Worm (Caenorhabditis elegans) whole organism, L4 larva: ENCODE data around the gene lury-1.
"Not testable (repeated sequence)": the region's sequence is repeated elsewhere in the genome, so short reads cannot be mapped to it uniquely, and the experiment has no call there.

Source experiments
- F44E2.7 ChIP-seq: fragments of 200-800 bp; sonication (Bioruptor generic); IDR thresholded peaks from 2 replicates; pipeline ENCODE4 v2.1.2; 2022; ENCODE audit warnings: missing genetic modification characterization, missing compliant biosample characterization
- Y105C5A.15 ChIP-seq: fragments of 200-800 bp; sonication (Bioruptor generic); IDR thresholded peaks from 2 replicates; pipeline ENCODE4 v1.3.6; 2022; ENCODE audit warnings: missing genetic modification characterization, missing compliant biosample characterization
- aha-1 ChIP-seq: fragments of 150-350 bp; peaks from one replicate; lab custom pipeline; 2014; ENCODE audit warnings: missing biosample characterization, missing genetic modification characterization
- ceh-32 ChIP-seq: sonication (generic microtip); optimal IDR thresholded peaks from 2 replicates; lab custom pipeline; 2016; ENCODE audit warnings: mild to moderate bottlenecking, missing genetic modification characterization, missing compliant biosample characterization; ENCODE audit not compliant: poor library complexity
- ces-1 ChIP-seq: fragments of 150-350 bp; sonication (generic microtip); optimal IDR thresholded peaks from 4 replicates; lab custom pipeline; 2014; ENCODE audit warnings: missing biosample characterization, missing genetic modification reagents, missing genetic modification characterization
- daf-8 ChIP-seq: fragments of 200-800 bp; sonication (Bioruptor generic); IDR thresholded peaks from 2 replicates; pipeline ENCODE4 v1.3.6; 2022; ENCODE audit warnings: missing genetic modification characterization, missing compliant biosample characterization
- dmd-8 ChIP-seq: fragments of 200-800 bp; sonication (Bioruptor generic); IDR thresholded peaks from 2 replicates; pipeline ENCODE4 v1.3.6; 2022; ENCODE audit warnings: missing genetic modification characterization, missing compliant biosample characterization
- dmd-9 ChIP-seq: fragments of 200-800 bp; sonication (Bioruptor generic); IDR thresholded peaks from 2 replicates; pipeline ENCODE4 v1.3.6; 2022; ENCODE audit warnings: missing genetic modification reagents, missing genetic modification characterization, missing compliant biosample characterization
- dve-1 ChIP-seq: sonication (generic microtip); optimal IDR thresholded peaks from 2 replicates; lab custom pipeline; 2017; ENCODE audit warnings: antibody characterized with exemption, mild to moderate bottlenecking, missing genetic modification characterization, missing compliant biosample characterization; ENCODE audit not compliant: insufficient read depth
- hif-1 ChIP-seq, 2 experiments: sonication (generic microtip); optimal IDR thresholded peaks; 2 replicates each; lab custom pipeline; 2016 to 2017; ENCODE audit warnings: missing compliant biosample characterization in 2 of 2, missing genetic modification characterization in 2 of 2, missing genetic modification reagents in 2 of 2, missing genotype in 2 of 2, mild to moderate bottlenecking in 1 of 2
- hlh-11 ChIP-seq: fragments of 200-800 bp; sonication (Bioruptor generic); optimal IDR thresholded peaks from 2 replicates; lab custom pipeline; 2018; ENCODE audit warnings: mild to moderate bottlenecking, missing genetic modification characterization, missing compliant biosample characterization
- hmg-1.1 ChIP-seq: fragments of 200-800 bp; sonication (Bioruptor generic); IDR thresholded peaks from 2 replicates; pipeline ENCODE4 v1.3.6; 2022; ENCODE audit warnings: missing genetic modification reagents, missing genetic modification characterization, missing compliant biosample characterization
- jun-1 ChIP-seq: fragments of 150-350 bp; optimal IDR thresholded peaks from 2 replicates; lab custom pipeline; 2014; ENCODE audit warnings: missing biosample characterization, missing genetic modification reagents, missing genetic modification characterization
- lim-7 ChIP-seq: fragments of 200-800 bp; sonication (Bioruptor generic); IDR thresholded peaks from 2 replicates; pipeline ENCODE4 v1.3.6; 2022; ENCODE audit warnings: missing genetic modification characterization, missing compliant biosample characterization
- lin-38 ChIP-seq: fragments of 200-800 bp; sonication (Bioruptor generic); IDR thresholded peaks from 2 replicates; pipeline ENCODE4 v1.3.6; 2022; ENCODE audit warnings: missing genetic modification reagents, missing genetic modification characterization, missing compliant biosample characterization
- lin-39 ChIP-seq: fragments of 150-350 bp; optimal IDR thresholded peaks from 2 replicates; lab custom pipeline; 2014; ENCODE audit warnings: missing biosample characterization, missing genetic modification reagents, missing genetic modification characterization
- mdl-1 ChIP-seq, 2 experiments: fragments of 150-350 bp in 1 of 2; sonication (generic microtip) in 1 of 2; optimal IDR thresholded peaks; 2 replicates each; lab custom pipeline; 2014 to 2017; ENCODE audit warnings: missing biosample characterization in 2 of 2, missing genetic modification characterization in 2 of 2
- mes-2 ChIP-seq: sonication (generic microtip); optimal IDR thresholded peaks from 2 replicates; lab custom pipeline; 2016; ENCODE audit warnings: missing genotype, mild to moderate bottlenecking, missing genetic modification characterization, missing compliant biosample characterization; ENCODE audit not compliant: poor library complexity, severe bottlenecking
- mxl-2 ChIP-seq: fragments of 200-800 bp; sonication (Bioruptor generic); conservative IDR thresholded peaks from 2 replicates; pipeline ENCODE4 v1.3.6; 2022; ENCODE audit warnings: missing genetic modification reagents, missing genetic modification characterization, missing compliant biosample characterization
- nhr-10 ChIP-seq: fragments of 150-350 bp; optimal IDR thresholded peaks from 2 replicates; lab custom pipeline; 2014; ENCODE audit warnings: missing biosample characterization, missing genetic modification characterization
- nhr-11 ChIP-seq: fragments of 150-350 bp; optimal IDR thresholded peaks from 2 replicates; lab custom pipeline; 2014; ENCODE audit warnings: missing biosample characterization, missing genetic modification characterization
- nhr-25 ChIP-seq: sonication (generic microtip); optimal IDR thresholded peaks from 2 replicates; lab custom pipeline; 2017; ENCODE audit warnings: missing genetic modification characterization, mild to moderate bottlenecking, missing compliant biosample characterization, antibody characterized with exemption, moderate library complexity, borderline replicate concordance; ENCODE audit not compliant: insufficient read depth
- nhr-28 ChIP-seq: fragments of 150-350 bp; optimal IDR thresholded peaks from 2 replicates; lab custom pipeline; 2014; ENCODE audit warnings: missing biosample characterization, missing genetic modification characterization
- nhr-42 ChIP-seq: fragments of 200-800 bp; sonication (Bioruptor generic); IDR thresholded peaks from 2 replicates; pipeline ENCODE4 v1.3.6; 2022; ENCODE audit warnings: missing genetic modification characterization, missing compliant biosample characterization
- nhr-48 ChIP-seq: sonication (generic microtip); optimal IDR thresholded peaks from 2 replicates; lab custom pipeline; 2016; ENCODE audit warnings: mild to moderate bottlenecking, missing genetic modification characterization, missing compliant biosample characterization
- pha-4 ChIP-seq, 2 experiments: fragments of 150-350 bp in 1 of 2; fragments of 200-800 bp in 1 of 2; sonication (Bioruptor generic) in 1 of 2; IDR thresholded peaks in 1 of 2; optimal IDR thresholded peaks in 1 of 2; 2 replicates each; pipeline versions ENCODE4 v1.3.6 to Lab custom; 2014 to 2022; ENCODE audit warnings: missing genetic modification characterization in 2 of 2, missing genetic modification reagents in 2 of 2, missing biosample characterization in 1 of 2, missing compliant biosample characterization in 1 of 2
- pqm-1 ChIP-seq: sonication (generic microtip); optimal IDR thresholded peaks from 2 replicates; lab custom pipeline; 2017; ENCODE audit warnings: missing biosample characterization, missing genetic modification characterization
- sdz-12 ChIP-seq: fragments of 200-800 bp; sonication (Bioruptor generic); optimal IDR thresholded peaks from 2 replicates; lab custom pipeline; 2018; ENCODE audit warnings: mild to moderate bottlenecking, missing genetic modification characterization, missing compliant biosample characterization
- set-16 ChIP-seq: fragments of 200-800 bp; sonication (Bioruptor generic); IDR thresholded peaks from 2 replicates; pipeline ENCODE4 v1.3.6; 2022; ENCODE audit warnings: missing genetic modification reagents, missing genetic modification characterization, missing compliant biosample characterization
- spr-3 ChIP-seq: fragments of 200-800 bp; sonication (Bioruptor generic); optimal IDR thresholded peaks from 2 replicates; lab custom pipeline; 2018; ENCODE audit warnings: mild to moderate bottlenecking, missing genetic modification characterization, missing compliant biosample characterization
- tra-1 ChIP-seq: fragments of 200-800 bp; sonication (Bioruptor generic); IDR thresholded peaks from 2 replicates; pipeline ENCODE4 v1.3.6; 2022; ENCODE audit warnings: missing genetic modification reagents, missing genetic modification characterization, missing compliant biosample characterization

Gene lury-1

ce11 chrIII:12160929-12161328, 25.3 kb upstream of the lury-1 start:
- peak; percentile 40; the same call in 1 of the 2 replicates for TF ChIP-seq set-16 (GFP tag; lab: Robert Waterston, UW)
- peak; percentile 54 for TF ChIP-seq aha-1
- TF ChIP-seq dmd-9 (GFP tag; lab: Robert Waterston, UW): no peak
- no peak for TF ChIP-seq sdz-12
- no peak for TF ChIP-seq hlh-11 (tag; lab: Kevin White, UChicago)

ce11 chrIII:12164414-12164813, 21.8 kb upstream of the lury-1 start:
- TF ChIP-seq ceh-32 (tag; lab: Kevin White, UChicago) (no peak), F44E2.7 (GFP tag; lab: Robert Waterston, UW) (no peak), ces-1 (GFP tag; lab: Kevin White, UChicago) (no peak), jun-1 (tag; lab: Kevin White, UChicago) (no peak), dve-1 (tag; lab: Kevin White, UChicago) (no peak), mes-2 (tag; lab: Kevin White, UChicago) (no peak), nhr-28 (no peak), nhr-10 (tag; lab: Kevin White, UChicago) (no peak), dmd-9 (GFP tag; lab: Robert Waterston, UW) (no peak), nhr-11 (tag; lab: Kevin White, UChicago) (no peak), pqm-1 (tag; lab: Kevin White, UChicago) (no peak), Y105C5A.15 (GFP tag; lab: Robert Waterston, UW) (no peak)

ce11 chrIII:12165305-12165704, 20.9 kb upstream of the lury-1 start:
- TF ChIP-seq sdz-12 (peak; percentile 14), mxl-2 (GFP tag; lab: Robert Waterston, UW) (no peak), spr-3 (GFP tag; lab: Kevin White, UChicago) (no peak), set-16 (GFP tag; lab: Robert Waterston, UW) (peak; percentile 84), tra-1 (GFP tag; lab: Robert Waterston, UW) (no peak)

DNA sequence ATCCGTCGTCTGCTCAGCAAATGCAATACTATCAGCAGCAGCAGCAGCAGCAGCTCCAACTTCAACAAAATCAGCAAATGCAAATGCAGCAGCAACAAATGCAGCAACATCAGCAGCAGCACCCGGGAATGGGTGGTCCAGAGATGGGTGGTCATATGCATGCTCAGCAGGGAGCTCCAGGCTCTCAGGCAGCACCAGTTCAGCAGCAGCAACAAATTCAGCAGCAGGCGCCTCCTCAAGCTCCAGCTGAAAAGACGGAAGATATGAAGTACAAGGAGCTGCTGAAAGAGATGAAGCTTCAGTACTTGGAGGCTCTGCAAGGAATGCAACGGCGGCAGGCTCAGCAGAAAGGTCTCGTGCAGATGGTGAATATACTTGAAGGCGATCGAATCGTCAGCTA, 19.2 kb upstream of the lury-1 start:
- TF ChIP-seq set-16 (GFP tag; lab: Robert Waterston, UW) (peak; percentile 73), pha-4 (GFP tag; IDR thresholded peaks at IDR 0.05; lab: Robert Waterston, UW) (no peak; the same call in 1 of the 2 replicates), pha-4 (tag; optimal IDR thresholded peaks at IDR 0.05; lab: Kevin White, UChicago) (no peak)

ce11 chrIII:12177145-12177544, 9.1 kb upstream of the lury-1 start, which contains the start of gene gly-11:
gly-11 (minus strand) TSS chrIII:12177245.
- not testable (repeated sequence) for TF ChIP-seq hmg-1.1 (GFP tag; lab: Robert Waterston, UW); spr-3 (GFP tag; lab: Kevin White, UChicago); nhr-48 (tag; lab: Kevin White, UChicago)

ce11 chrIII:12178121-12178520, 8.1 kb upstream of the lury-1 start:
- TF ChIP-seq lin-39 (tag; lab: Kevin White, UChicago) (no peak), lim-7 (GFP tag; lab: Robert Waterston, UW) (no peak), hlh-11 (tag; lab: Kevin White, UChicago) (peak; percentile 8), nhr-42 (GFP tag; lab: Robert Waterston, UW) (no peak), lin-38 (GFP tag; lab: Robert Waterston, UW) (no peak), mdl-1 (tag; optimal IDR thresholded peaks at IDR 0.05; lab: Kevin White, UChicago) (peak in 1 of 2 experiments; percentile 1), dmd-9 (GFP tag; lab: Robert Waterston, UW) (no peak), nhr-25 (tag; lab: Kevin White, UChicago) (peak; percentile 77), nhr-28 (peak; percentile 17), dmd-8 (GFP tag; lab: Robert Waterston, UW) (no peak), daf-8 (GFP tag; lab: Robert Waterston, UW) (no peak), hmg-1.1 (GFP tag; lab: Robert Waterston, UW) (0 out of 2 replicates have a peak, but pooled peaks have one; percentile 27), hif-1 (tag; optimal IDR thresholded peaks at IDR 0.05; lab: Kevin White, UChicago) (no peak)
